Fruit fly (Drosophila melanogaster) whole organism, wandering third instar larva: ENCODE measurements around the gene RhoGEF3.

Experiments
- Abd-B ChIP-seq: fragments of >200 bp; optimal IDR thresholded peaks from 2 replicates; lab custom pipeline; 2017; ENCODE audit warnings: missing biosample characterization, missing genetic modification characterization
- CG32264 ChIP-seq: fragments of 200-800 bp; sonication (Bioruptor generic); optimal IDR thresholded peaks from 2 replicates; lab custom pipeline; 2016; ENCODE audit warnings: missing biosample characterization, missing genetic modification characterization
- CG9705 ChIP-seq: fragments of 200-800 bp; sonication (Bioruptor generic); optimal IDR thresholded peaks from 2 replicates; lab custom pipeline; 2018; ENCODE audit warnings: missing biosample characterization, mild to moderate bottlenecking, missing genetic modification characterization
- CrebA ChIP-seq: fragments of 200-800 bp; sonication (Bioruptor generic); optimal IDR thresholded peaks from 2 replicates; lab custom pipeline; 2016; ENCODE audit warnings: missing biosample characterization, mild to moderate bottlenecking, missing genetic modification characterization, borderline replicate concordance
- Dfd ChIP-seq: fragments of >200 bp; optimal IDR thresholded peaks from 2 replicates; lab custom pipeline; 2017; ENCODE audit warnings: missing biosample characterization, missing genetic modification characterization
- Dif ChIP-seq: fragments of 200-275, 200-300 bp; sonication (Bioruptor generic); optimal IDR thresholded peaks from 2 replicates; lab custom pipeline; 2018; ENCODE audit warnings: missing biosample characterization, missing genetic modification characterization; ENCODE audit not compliant: partially characterized antibody
- GATAd ChIP-seq: sonication (Bioruptor generic); optimal IDR thresholded peaks from 2 replicates; lab custom pipeline; 2016; ENCODE audit warnings: missing biosample characterization, missing genetic modification characterization
- HLH106 ChIP-seq: fragments of 200-800 bp; optimal IDR thresholded peaks from 3 replicates; lab custom pipeline; 2019; ENCODE audit warnings: missing biosample characterization, mild to moderate bottlenecking, missing genetic modification characterization, moderate library complexity
- Hnf4 ChIP-seq: fragments of 200-800 bp; sonication (Bioruptor generic); optimal IDR thresholded peaks from 2 replicates; lab custom pipeline; 2016; ENCODE audit warnings: missing biosample characterization, mild to moderate bottlenecking, missing genetic modification characterization
- Hr78 ChIP-seq: fragments of >200 bp; optimal IDR thresholded peaks from 2 replicates; lab custom pipeline; 2017; ENCODE audit warnings: missing biosample characterization, missing genetic modification characterization
- Hr83 ChIP-seq: fragments of 200-300 bp; sonication (Bioruptor generic); optimal IDR thresholded peaks from 2 replicates; lab custom pipeline; 2016; ENCODE audit warnings: missing biosample characterization, mild to moderate bottlenecking, missing genetic modification characterization, moderate library complexity; ENCODE audit not compliant: poor library complexity, severe bottlenecking
- Jra ChIP-seq: sonication (Bioruptor generic); optimal IDR thresholded peaks from 2 replicates; lab custom pipeline; 2016; ENCODE audit warnings: missing biosample characterization, missing genetic modification characterization
- Mio ChIP-seq: sonication (Bioruptor generic); optimal IDR thresholded peaks from 2 replicates; lab custom pipeline; 2016; ENCODE audit warnings: missing biosample characterization, missing genetic modification characterization
- Myc ChIP-seq: fragments of >200 bp; optimal IDR thresholded peaks from 2 replicates; lab custom pipeline; 2017
- N ChIP-seq: fragments of >200 bp; optimal IDR thresholded peaks from 2 replicates; lab custom pipeline; 2018; ENCODE audit warnings: missing biosample characterization, missing external identifiers, missing genetic modification characterization
- OdsH ChIP-seq: fragments of 200-800 bp; sonication (Bioruptor generic); optimal IDR thresholded peaks from 2 replicates; lab custom pipeline; 2016; ENCODE audit warnings: missing biosample characterization, mild to moderate bottlenecking, missing genetic modification characterization
- Rel ChIP-seq, 2 experiments: fragments of 200-800 bp; sonication (Bioruptor generic) in 1 of 2; optimal IDR thresholded peaks; 2 replicates in 1 of 2; 3 replicates in 1 of 2; lab custom pipeline; 2016 to 2019; ENCODE audit warnings: mild to moderate bottlenecking in 2 of 2, missing biosample characterization in 2 of 2, missing genetic modification characterization in 2 of 2, moderate library complexity in 1 of 2
- Sp1 ChIP-seq: fragments of 200-800 bp; sonication (Bioruptor generic); optimal IDR thresholded peaks from 3 replicates; lab custom pipeline; 2019; ENCODE audit warnings: missing biosample characterization, mild to moderate bottlenecking, missing genetic modification characterization, moderate library complexity
- Vsx2 ChIP-seq: fragments of 200-300, 225-300 bp; sonication (Bioruptor generic); optimal IDR thresholded peaks from 2 replicates; lab custom pipeline; 2018; ENCODE audit warnings: missing biosample characterization, missing genetic modification characterization; ENCODE audit not compliant: partially characterized antibody
- br ChIP-seq: fragments of 200-800 bp; sonication (Bioruptor generic); optimal IDR thresholded peaks from 2 replicates; lab custom pipeline; 2016; ENCODE audit warnings: missing biosample characterization, missing genetic modification characterization
- brk ChIP-seq: fragments of 200-800 bp; sonication (Bioruptor generic); optimal IDR thresholded peaks from 2 replicates; lab custom pipeline; 2016; ENCODE audit warnings: missing biosample characterization, mild to moderate bottlenecking, missing genetic modification characterization
- dl ChIP-seq, 2 experiments: fragments of 175-275, 200-275 bp in 1 of 2; fragments of 200-275 bp in 1 of 2; sonication (Bioruptor generic); optimal IDR thresholded peaks; lab custom pipeline; 2018; ENCODE audit warnings: mild to moderate bottlenecking in 2 of 2, missing biosample characterization in 2 of 2, missing genetic modification characterization in 2 of 2, moderate library complexity in 2 of 2; ENCODE audit not compliant: partially characterized antibody in 2 of 2, insufficient read depth in 1 of 2
- dmrt93B ChIP-seq: fragments of 200-800 bp; sonication (Bioruptor generic); optimal IDR thresholded peaks from 2 replicates; lab custom pipeline; 2018; ENCODE audit warnings: missing biosample characterization, mild to moderate bottlenecking, missing genetic modification characterization
- dsf ChIP-seq: sonication (Bioruptor generic); optimal IDR thresholded peaks from 2 replicates; lab custom pipeline; 2016; ENCODE audit warnings: missing biosample characterization, missing genetic modification characterization, borderline replicate concordance
- ey ChIP-seq: fragments of 200-800 bp; sonication (Bioruptor generic); optimal IDR thresholded peaks from 2 replicates; lab custom pipeline; 2016; ENCODE audit warnings: missing biosample characterization, missing genetic modification characterization
- fru ChIP-seq: fragments of 200-800 bp; sonication (Bioruptor generic); optimal IDR thresholded peaks from 3 replicates; lab custom pipeline; 2016; ENCODE audit warnings: missing biosample characterization, mild to moderate bottlenecking, missing genetic modification characterization
- h ChIP-seq: fragments of 200-800 bp; sonication (Bioruptor generic); optimal IDR thresholded peaks from 3 replicates; lab custom pipeline; 2016; ENCODE audit warnings: missing biosample characterization, mild to moderate bottlenecking, missing genetic modification characterization
- jim ChIP-seq: fragments of 175-275, 200-325 bp; sonication (Bioruptor generic); optimal IDR thresholded peaks from 2 replicates; lab custom pipeline; 2016; ENCODE audit warnings: missing biosample characterization, mild to moderate bottlenecking, missing genetic modification characterization
- lola ChIP-seq: fragments of >200 bp; optimal IDR thresholded peaks from 2 replicates; lab custom pipeline; 2017; ENCODE audit warnings: missing biosample characterization, missing genetic modification characterization
- pan ChIP-seq: fragments of >200 bp; optimal IDR thresholded peaks from 2 replicates; lab custom pipeline; 2017
- psq ChIP-seq: fragments of 200-800 bp; sonication (Bioruptor generic); optimal IDR thresholded peaks from 3 replicates; lab custom pipeline; 2017; ENCODE audit warnings: missing biosample characterization, mild to moderate bottlenecking, missing genetic modification characterization, moderate library complexity
- rgr ChIP-seq: fragments of 200-800 bp; sonication (Bioruptor generic); optimal IDR thresholded peaks from 3 replicates; lab custom pipeline; 2016; ENCODE audit warnings: missing biosample characterization, mild to moderate bottlenecking, missing genetic modification characterization
- sage ChIP-seq: fragments of 200-800 bp; sonication (Bioruptor generic); optimal IDR thresholded peaks from 2 replicates; lab custom pipeline; 2016; ENCODE audit warnings: missing biosample characterization, mild to moderate bottlenecking, missing genetic modification characterization
- sv ChIP-seq: fragments of 200-800 bp; sonication (Bioruptor generic); optimal IDR thresholded peaks from 3 replicates; lab custom pipeline; 2016; ENCODE audit warnings: missing biosample characterization, missing genetic modification characterization
- tai ChIP-seq: sonication (Bioruptor generic); optimal IDR thresholded peaks from 2 replicates; lab custom pipeline; 2016; ENCODE audit warnings: missing biosample characterization, missing genetic modification characterization
- usp ChIP-seq: fragments of >200 bp; optimal IDR thresholded peaks from 2 replicates; lab custom pipeline; 2017; ENCODE audit warnings: missing biosample characterization, missing genetic modification characterization
- woc ChIP-seq: sonication (Bioruptor generic); optimal IDR thresholded peaks from 2 replicates; lab custom pipeline; 2016; ENCODE audit warnings: missing biosample characterization, mild to moderate bottlenecking, missing genetic modification characterization

Gene RhoGEF3

dm6 chr3L:265808-266207, 11.4 kb upstream of the RhoGEF3 start, which contains the start of gene CG34263:
TSS of gene CG34263 (minus strand) at chr3L:265908.
- TF ChIP-seq OdsH (GFP tag; lab: Kevin White, UChicago) = no peak
- TF ChIP-seq dl (GFP tag; optimal IDR thresholded peaks at IDR 0.05; lab: Kevin White, UChicago; ENCODE audit: insufficient read depth in 1 of 2, partially characterized antibody in 2 of 2) = no peak
- no peak for TF ChIP-seq Dfd
- no peak for TF ChIP-seq ey
- TF ChIP-seq Abd-B (GFP tag; lab: Kevin White, UChicago) = no peak
- no peak for TF ChIP-seq Mio (GFP tag; lab: Kevin White, UChicago)
- no peak for TF ChIP-seq CG32264 (GFP tag; lab: Kevin White, UChicago)
- no peak for TF ChIP-seq dmrt93B
- no peak for TF ChIP-seq rgr
- TF ChIP-seq fru (GFP tag; lab: Kevin White, UChicago) = no peak
- TF ChIP-seq GATAd (GFP tag; lab: Kevin White, UChicago) = no peak
- no peak for TF ChIP-seq Vsx2
- TF ChIP-seq, all 38 proteins: peak for 0

- TF ChIP-seq Mio (GFP tag; lab: Kevin White, UChicago) = no peak
- TF ChIP-seq psq (GFP tag; lab: Kevin White, UChicago) = no peak
- TF ChIP-seq Rel (GFP tag; optimal IDR thresholded peaks at IDR 0.05; lab: Kevin White, UChicago) = no peak
- no peak for TF ChIP-seq Rel (tag; optimal IDR thresholded peaks at IDR 0.05; lab: Kevin White, UChicago)
- TF ChIP-seq Hr78 (GFP tag; lab: Kevin White, UChicago) = no peak
- TF ChIP-seq Myc (lab: Kevin White, UChicago) = no peak
- no peak for TF ChIP-seq Hr83 (GFP tag; lab: Kevin White, UChicago)
- TF ChIP-seq Vsx2 = no peak
- no peak for TF ChIP-seq ey
- no peak for TF ChIP-seq Jra (GFP tag; lab: Kevin White, UChicago)
- no peak for TF ChIP-seq Hnf4 (GFP tag; lab: Kevin White, UChicago)
- no peak for TF ChIP-seq dsf
- no peak for TF ChIP-seq usp (GFP tag; lab: Kevin White, UChicago)
- no peak for TF ChIP-seq br
- TF ChIP-seq Sp1 (GFP tag; lab: Kevin White, UChicago) = no peak
These were observed 10.2 kb upstream of the RhoGEF3 start, which contains the start of gene miple1 for dm6 chr3L:267083-267482. TSS of gene miple1 (plus strand) at chr3L:267299.

dm6 chr3L:267618-268017, 9.6 kb upstream of the RhoGEF3 start:
- no peak for TF ChIP-seq Jra (GFP tag; lab: Kevin White, UChicago)
- no peak for TF ChIP-seq GATAd (GFP tag; lab: Kevin White, UChicago)
- TF ChIP-seq Dif (GFP tag; lab: Kevin White, UChicago) = no peak
- no peak for TF ChIP-seq CG32264 (GFP tag; lab: Kevin White, UChicago)
- no peak for TF ChIP-seq sv (GFP tag; lab: Kevin White, UChicago)
- TF ChIP-seq psq (GFP tag; lab: Kevin White, UChicago) = no peak
- no peak for TF ChIP-seq Hnf4 (GFP tag; lab: Kevin White, UChicago)
- no peak for TF ChIP-seq tai (GFP tag; lab: Kevin White, UChicago)
- no peak for TF ChIP-seq dsf
- no peak for TF ChIP-seq brk
- TF ChIP-seq CrebA = no peak
- no peak for TF ChIP-seq Myc (lab: Kevin White, UChicago)
- no peak for TF ChIP-seq br
- no peak for TF ChIP-seq HLH106 (tag; lab: Kevin White, UChicago)
- TF ChIP-seq Vsx2 = no peak

- TF ChIP-seq CG32264 (GFP tag; lab: Kevin White, UChicago) (no peak), Hr83 (GFP tag; lab: Kevin White, UChicago) (no peak), Hr78 (GFP tag; lab: Kevin White, UChicago) (no peak), dmrt93B (peak; percentile 43), N (GFP tag; lab: Kevin White, UChicago) (no peak), h (GFP tag; lab: Kevin White, UChicago) (peak; percentile 70), Hnf4 (GFP tag; lab: Kevin White, UChicago) (peak; percentile 22), GATAd (GFP tag; lab: Kevin White, UChicago) (no peak), Myc (lab: Kevin White, UChicago) (no peak), OdsH (GFP tag; lab: Kevin White, UChicago) (peak; percentile 67), lola (GFP tag; lab: Kevin White, UChicago) (no peak), Abd-B (GFP tag; lab: Kevin White, UChicago) (no peak), br (peak; percentile 35), pan (lab: Kevin White, UChicago) (no peak), usp (GFP tag; lab: Kevin White, UChicago) (no peak), rgr (peak; percentile 56), sage (GFP tag; lab: Kevin White, UChicago) (peak; percentile 49), dl (GFP tag; optimal IDR thresholded peaks at IDR 0.05; lab: Kevin White, UChicago; ENCODE audit: insufficient read depth in 1 of 2, partially characterized antibody in 2 of 2) (no peak), Jra (GFP tag; lab: Kevin White, UChicago) (no peak), fru (GFP tag; lab: Kevin White, UChicago) (peak; percentile 71), Sp1 (GFP tag; lab: Kevin White, UChicago) (peak; percentile 54), Rel (GFP tag; optimal IDR thresholded peaks at IDR 0.05; lab: Kevin White, UChicago) (peak; percentile 53), Rel (tag; optimal IDR thresholded peaks at IDR 0.05; lab: Kevin White, UChicago) (no peak), tai (GFP tag; lab: Kevin White, UChicago) (no peak), brk (no peak), CG9705 (no peak), jim (GFP tag; lab: Kevin White, UChicago) (no peak), Vsx2 (no peak), woc (GFP tag; lab: Kevin White, UChicago) (peak; percentile 52), Mio (GFP tag; lab: Kevin White, UChicago) (no peak), psq (GFP tag; lab: Kevin White, UChicago) (peak; percentile 45), HLH106 (tag; lab: Kevin White, UChicago) (peak; percentile 50)
These were observed 6.3 kb upstream of the RhoGEF3 start, which contains the start of gene miple2 for dm6 chr3L:270760-271500. TSS of gene miple2 (plus strand) at chr3L:271200.
